Worm (Caenorhabditis elegans): ENCODE measurements around the gene ZK938.12.

DNA sequence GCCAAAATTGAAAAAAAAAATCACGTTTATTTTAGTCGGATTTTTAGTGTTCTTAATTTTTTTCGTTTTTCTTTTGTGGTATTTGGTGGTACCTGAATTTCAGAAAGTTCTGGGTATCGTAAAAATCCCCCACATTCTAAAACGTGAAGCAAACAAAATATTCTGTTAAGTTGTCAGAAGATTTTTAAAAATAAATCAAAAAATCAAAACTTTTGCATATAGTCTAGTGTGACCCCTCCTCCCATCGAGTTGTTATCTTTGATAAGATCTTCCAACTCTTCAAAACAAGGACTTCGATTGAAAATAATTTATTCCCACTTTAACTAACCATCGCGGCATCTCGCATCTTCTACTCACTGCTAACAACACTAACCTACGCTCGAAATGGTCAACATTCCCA is 2.0 kb upstream of the ZK938.12 start, which contains the start of gene ZK938.1:
- TF ChIP-seq ceh-63 (GFP tag; optimal IDR thresholded peaks at IDR 0.05) (no peak), unc-130 (tag; optimal IDR thresholded peaks at IDR 0.05) (no peak), pqm-1 (tag; optimal IDR thresholded peaks at IDR 0.05) (no peak), pax-3 (tag; optimal IDR thresholded peaks at IDR 0.05) (no peak), alr-1 (tag; optimal IDR thresholded peaks at IDR 0.05; ENCODE audit: borderline replicate concordance) (no peak), efl-1 (optimal IDR thresholded peaks at IDR 0.05) (no peak), efl-1 (GFP tag; optimal IDR thresholded peaks at IDR 0.05 in 1 of 2) (peak in 1 of 2 experiments; percentile 25), nhr-90 (tag; optimal IDR thresholded peaks at IDR 0.05; ENCODE audit: poor library complexity) (no peak), lin-15B (tag; optimal IDR thresholded peaks at IDR 0.05) (no peak), ama-1 (optimal IDR thresholded peaks at IDR 0.05) (no peak)

All from whole organism, L1 larva.